Fruit fly (Drosophila melanogaster): Measurements from ENCODE around the gene PNUTS.
A peak's percentile ranks its signal among the peaks of the same experiment; 100 is the strongest.

The PNUTS gene

dm6 chr2L:852647-853111, 17.6 kb upstream of the PNUTS start, which contains the start of the genes CG4291 and kraken:
Gene CG4291, minus strand, starts transcription at chr2L:852730.
Gene kraken, plus strand, starts transcription at chr2L:852768.
- no peak for TF ChIP-seq Myc (optimal IDR thresholded peaks at IDR 0.05)
- TF ChIP-seq psq (optimal IDR thresholded peaks at IDR 0.05): no peak
- TF ChIP-seq insv (optimal IDR thresholded peaks at IDR 0.05): peak; percentile 3
- TF ChIP-seq h (optimal IDR thresholded peaks at IDR 0.05): peak; percentile 56
- no peak for TF ChIP-seq ttk (optimal IDR thresholded peaks at IDR 0.05)
- no peak for TF ChIP-seq Sin3A (optimal IDR thresholded peaks at IDR 0.05)

- no peak for TF ChIP-seq Myc (optimal IDR thresholded peaks at IDR 0.05)
- TF ChIP-seq Sin3A (optimal IDR thresholded peaks at IDR 0.05): no peak
- no peak for TF ChIP-seq insv (optimal IDR thresholded peaks at IDR 0.05)
- no peak for TF ChIP-seq ttk (optimal IDR thresholded peaks at IDR 0.05)
- TF ChIP-seq psq (optimal IDR thresholded peaks at IDR 0.05): no peak
- no peak for TF ChIP-seq h (optimal IDR thresholded peaks at IDR 0.05)
These were observed 15.2 kb upstream of the PNUTS start, which contains the start of gene CG13949 for dm6 chr2L:855052-855547. Gene CG13949, plus strand, starts transcription at chr2L:855337.

DNA sequence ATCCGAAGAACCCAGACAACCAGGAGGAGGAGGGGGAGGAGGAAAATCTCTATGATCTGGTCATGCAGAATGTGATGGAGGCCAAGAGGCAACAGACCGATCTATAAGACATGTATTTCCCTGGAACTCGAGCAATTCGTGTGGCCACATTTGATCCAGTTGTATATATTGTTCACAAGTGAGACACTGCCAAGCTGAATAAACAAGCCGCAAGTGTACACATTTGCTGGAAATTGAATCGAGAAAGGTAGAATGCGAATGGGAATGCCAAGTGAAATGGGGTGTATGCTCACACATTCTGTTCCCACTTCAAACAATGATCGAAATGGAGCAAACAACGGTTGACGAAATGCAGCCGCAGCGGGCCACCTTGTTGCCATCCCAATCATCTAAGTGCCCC, 14.3 kb upstream of the PNUTS start:
- TF ChIP-seq insv (optimal IDR thresholded peaks at IDR 0.05) (no peak), h (optimal IDR thresholded peaks at IDR 0.05) (no peak), Sin3A (optimal IDR thresholded peaks at IDR 0.05) (no peak), Myc (optimal IDR thresholded peaks at IDR 0.05) (no peak), psq (optimal IDR thresholded peaks at IDR 0.05) (no peak), ttk (optimal IDR thresholded peaks at IDR 0.05) (no peak)

DNA sequence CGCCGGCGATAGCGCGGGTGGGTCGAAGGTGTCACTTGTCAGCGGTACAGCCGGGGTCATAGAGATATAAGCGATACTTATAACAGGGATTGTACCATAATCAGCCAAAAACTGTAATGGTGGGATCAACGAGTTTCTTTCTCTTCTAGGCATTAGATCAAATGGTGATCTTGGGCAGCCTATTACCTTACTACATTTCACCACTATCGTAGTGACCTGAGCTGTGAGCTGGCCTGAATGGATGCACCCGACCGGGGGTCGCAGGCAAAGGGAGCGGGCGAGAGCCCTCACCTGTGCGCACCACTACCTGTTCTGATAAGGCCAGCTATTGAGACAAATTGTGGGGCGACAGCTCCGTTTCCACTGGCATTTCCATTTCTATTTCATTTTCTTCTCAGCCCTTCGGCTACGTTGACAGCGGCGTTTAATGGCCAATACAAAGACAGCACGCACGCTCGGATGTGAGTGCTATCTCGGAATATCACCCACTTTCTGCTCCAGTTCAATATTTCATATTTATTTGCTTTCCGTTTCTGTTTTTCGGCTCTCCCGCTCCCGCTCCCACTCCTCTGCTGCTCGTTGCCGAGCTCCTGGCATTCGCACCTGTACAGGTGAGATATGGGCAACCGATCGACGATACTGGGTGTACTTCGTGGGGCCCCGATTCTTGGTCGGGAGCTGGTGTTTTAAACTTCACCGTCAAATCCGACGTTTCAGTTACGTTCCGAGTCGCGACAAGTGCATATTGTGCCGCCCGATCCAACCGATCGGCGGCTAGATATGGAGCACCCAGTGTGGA, 13.4 kb upstream of the PNUTS start:
- no peak for TF ChIP-seq psq (optimal IDR thresholded peaks at IDR 0.05)
- no peak for TF ChIP-seq ttk (optimal IDR thresholded peaks at IDR 0.05)

- TF ChIP-seq ttk (optimal IDR thresholded peaks at IDR 0.05) (no peak), Myc (optimal IDR thresholded peaks at IDR 0.05) (no peak), h (optimal IDR thresholded peaks at IDR 0.05) (no peak), insv (optimal IDR thresholded peaks at IDR 0.05) (no peak), psq (optimal IDR thresholded peaks at IDR 0.05) (no peak), Sin3A (optimal IDR thresholded peaks at IDR 0.05) (no peak)
These were observed 12.3 kb upstream of the PNUTS start for dm6 chr2L:857897-858517.

DNA sequence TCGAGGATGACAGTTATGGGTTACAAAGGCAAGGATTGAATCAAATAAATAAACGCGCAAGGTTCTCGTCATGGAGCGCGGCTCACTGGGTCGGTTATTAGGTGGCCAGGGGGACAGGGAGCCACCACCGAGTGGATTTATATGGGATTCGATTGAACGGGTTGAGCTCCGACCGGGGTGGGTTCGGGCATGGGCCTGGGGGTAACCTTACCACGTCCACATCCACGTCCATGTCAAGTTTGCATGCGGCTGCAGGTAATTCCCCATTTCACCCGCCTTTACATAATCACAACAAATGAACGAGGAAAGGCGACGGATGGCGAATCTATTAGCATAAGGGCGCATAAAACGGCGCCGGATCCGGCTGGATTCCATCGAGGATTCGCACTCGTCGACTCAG, 10.4 kb upstream of the PNUTS start, which contains the start of gene CG13950:
TSS of gene CG13950 (plus strand) at position 301 of the 400 bp plus-strand sequence.
- TF ChIP-seq Sin3A (optimal IDR thresholded peaks at IDR 0.05) (no peak), Myc (optimal IDR thresholded peaks at IDR 0.05) (no peak), h (optimal IDR thresholded peaks at IDR 0.05) (no peak), insv (optimal IDR thresholded peaks at IDR 0.05) (no peak), ttk (optimal IDR thresholded peaks at IDR 0.05) (no peak), psq (optimal IDR thresholded peaks at IDR 0.05) (no peak)

DNA sequence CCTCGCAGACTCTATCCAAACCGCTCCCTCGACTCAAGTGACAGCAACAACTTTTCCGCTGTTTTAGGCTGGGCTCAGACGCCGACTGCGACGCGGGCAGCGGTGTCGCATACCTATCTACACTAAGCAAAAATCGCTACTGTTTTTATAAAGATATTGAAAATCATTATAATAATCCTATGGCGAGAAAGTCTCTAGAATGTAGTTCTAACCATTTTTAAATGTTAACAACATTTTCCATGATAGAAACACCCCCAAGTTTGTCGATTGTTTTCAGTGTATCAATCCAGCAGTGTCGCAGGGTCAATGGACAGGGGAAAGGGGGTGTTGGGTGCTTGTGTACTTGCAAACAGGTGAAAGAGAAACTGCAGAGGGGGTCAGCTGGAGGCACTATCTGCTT, 4.4 kb upstream of the PNUTS start:
- TF ChIP-seq Sin3A (optimal IDR thresholded peaks at IDR 0.05) (no peak), Myc (optimal IDR thresholded peaks at IDR 0.05) (no peak), insv (optimal IDR thresholded peaks at IDR 0.05) (no peak), ttk (optimal IDR thresholded peaks at IDR 0.05) (no peak), h (optimal IDR thresholded peaks at IDR 0.05) (no peak), psq (optimal IDR thresholded peaks at IDR 0.05) (no peak)

- TF ChIP-seq insv (optimal IDR thresholded peaks at IDR 0.05) (no peak), h (optimal IDR thresholded peaks at IDR 0.05) (no peak), psq (optimal IDR thresholded peaks at IDR 0.05) (no peak), Sin3A (optimal IDR thresholded peaks at IDR 0.05) (no peak), Myc (optimal IDR thresholded peaks at IDR 0.05) (no peak), ttk (optimal IDR thresholded peaks at IDR 0.05) (no peak)
These were observed 3.1 kb upstream of the PNUTS start for dm6 chr2L:866950-867744.

dm6 chr2L:867899-868605, 2.2 kb upstream of the PNUTS start, which contains the start of gene aru:
Gene aru, minus strand, starts transcription at chr2L:868354.
- TF ChIP-seq psq (optimal IDR thresholded peaks at IDR 0.05) (no peak), insv (optimal IDR thresholded peaks at IDR 0.05) (no peak), Sin3A (optimal IDR thresholded peaks at IDR 0.05) (no peak), ttk (optimal IDR thresholded peaks at IDR 0.05) (no peak), Myc (optimal IDR thresholded peaks at IDR 0.05) (no peak), h (optimal IDR thresholded peaks at IDR 0.05) (no peak)

dm6 chr2L:868961-869360, 1.3 kb upstream of the PNUTS start:
- TF ChIP-seq h (optimal IDR thresholded peaks at IDR 0.05): no peak
- TF ChIP-seq ttk (optimal IDR thresholded peaks at IDR 0.05): peak; percentile 51
- no peak for TF ChIP-seq insv (optimal IDR thresholded peaks at IDR 0.05)
- no peak for TF ChIP-seq Myc (optimal IDR thresholded peaks at IDR 0.05)
- TF ChIP-seq psq (optimal IDR thresholded peaks at IDR 0.05): no peak
- no peak for TF ChIP-seq Sin3A (optimal IDR thresholded peaks at IDR 0.05)

- no peak for TF ChIP-seq ttk (optimal IDR thresholded peaks at IDR 0.05)
- TF ChIP-seq Myc (optimal IDR thresholded peaks at IDR 0.05): no peak
- TF ChIP-seq h (optimal IDR thresholded peaks at IDR 0.05): no peak
- no peak for TF ChIP-seq insv (optimal IDR thresholded peaks at IDR 0.05)
- no peak for TF ChIP-seq Sin3A (optimal IDR thresholded peaks at IDR 0.05)
- no peak for TF ChIP-seq psq (optimal IDR thresholded peaks at IDR 0.05)
These were observed 696 bp upstream of the PNUTS start, which contains the start of gene dbe for dm6 chr2L:869497-870040. Gene dbe, minus strand, starts transcription at chr2L:869857.
